Worm (Caenorhabditis elegans) whole organism, L2 larva: ENCODE results near the gene F44G4.5.

Source experiments
- ZK546.5 ChIP-seq: sonication (generic microtip); optimal IDR thresholded peaks from 2 replicates; lab custom pipeline; 2017; ENCODE audit warnings: missing biosample characterization, missing genetic modification characterization
- aly-2 ChIP-seq: fragments of 150-350 bp; optimal IDR thresholded peaks from 2 replicates; lab custom pipeline; 2014; ENCODE audit warnings: missing biosample characterization, missing genetic modification characterization
- ama-1 ChIP-seq: fragments of 150-350 bp; optimal IDR thresholded peaks from 2 replicates; lab custom pipeline; 2018; ENCODE audit warnings: inconsistent platforms
- blmp-1 ChIP-seq: sonication (generic microtip); optimal IDR thresholded peaks from 2 replicates; lab custom pipeline; 2017; ENCODE audit warnings: missing genetic modification characterization, mild to moderate bottlenecking, missing compliant biosample characterization, antibody characterized with exemption, moderate library complexity; ENCODE audit not compliant: insufficient read depth
- lin-13 ChIP-seq: fragments of 150-350 bp; optimal IDR thresholded peaks from 2 replicates; lab custom pipeline; 2014; ENCODE audit warnings: missing biosample characterization, missing genetic modification reagents, missing genetic modification characterization
- nhr-237 ChIP-seq: fragments of 150-350 bp; optimal IDR thresholded peaks from 2 replicates; lab custom pipeline; 2014; ENCODE audit warnings: missing biosample characterization, missing genetic modification characterization
- unc-39 ChIP-seq: fragments of 150-350 bp; optimal IDR thresholded peaks from 2 replicates; lab custom pipeline; 2014; ENCODE audit warnings: missing biosample characterization, missing genetic modification characterization

ce11 chrII:8987962-8988361 is 12.3 kb downstream of the F44G4.5 start, which contains the start of gene C18E9.8:
- TF ChIP-seq nhr-237 (tag; lab: Kevin White, UChicago) = no peak
- TF ChIP-seq unc-39 (tag; lab: Kevin White, UChicago) = no peak
- TF ChIP-seq blmp-1 (tag; lab: Kevin White, UChicago) = no peak
- TF ChIP-seq aly-2 (tag; lab: Kevin White, UChicago) = no peak
- no peak for TF ChIP-seq ama-1 (lab: Kevin White, UChicago)
- no peak for TF ChIP-seq ZK546.5 (tag; lab: Kevin White, UChicago)
- no peak for TF ChIP-seq lin-13 (GFP tag; lab: Kevin White, UChicago)
